Fruit fly (Drosophila melanogaster) whole organism, pupa: ENCODE measurements around the gene Sgsh.

ENCODE experiments used
- CG32121 ChIP-seq: fragments of 200-800 bp; sonication (Bioruptor generic); IDR thresholded peaks from 2 replicates; pipeline ENCODE4 v1.3.6; 2022; ENCODE audit warnings: missing biosample characterization, missing genetic modification characterization
- CG9948 ChIP-seq: fragments of 200-800 bp; sonication (Bioruptor generic); optimal IDR thresholded peaks from 2 replicates; lab custom pipeline; 2018; ENCODE audit warnings: missing biosample characterization, mild to moderate bottlenecking, missing genetic modification characterization, moderate library complexity
- EcR ChIP-seq: fragments of 200-800 bp; sonication (Bioruptor generic); optimal IDR thresholded peaks from 3 replicates; lab custom pipeline; 2019; ENCODE audit warnings: missing biosample characterization, missing genetic modification characterization, mild to moderate bottlenecking, moderate library complexity, missing genetic modification reagents
- Ets98B ChIP-seq: fragments of 200-800 bp; sonication (Bioruptor generic); IDR thresholded peaks from 2 replicates; pipeline ENCODE4 v1.3.6; 2022; ENCODE audit warnings: missing biosample characterization, missing genetic modification characterization
- Pif1B ChIP-seq: fragments of 200-800 bp; sonication (Bioruptor generic); optimal IDR thresholded peaks from 3 replicates; lab custom pipeline; 2016; ENCODE audit warnings: missing biosample characterization, missing genetic modification characterization
- Snoo ChIP-seq: fragments of 200-800 bp; sonication (Bioruptor generic); optimal IDR thresholded peaks from 3 replicates; lab custom pipeline; 2017; ENCODE audit warnings: missing biosample characterization, mild to moderate bottlenecking, missing genetic modification characterization, inconsistent platforms
- fd96Ca ChIP-seq: fragments of 200-800 bp; sonication (Bioruptor generic); IDR thresholded peaks from 3 replicates; pipeline ENCODE4 v1.3.6; 2022; ENCODE audit warnings: missing biosample characterization, missing genetic modification characterization
- rn ChIP-seq: fragments of 200-800 bp; sonication (Bioruptor generic); IDR thresholded peaks from 2 replicates; pipeline ENCODE4 v1.3.6; 2022; ENCODE audit warnings: missing biosample characterization, missing genetic modification characterization

- TF ChIP-seq Ets98B (GFP tag; lab: Robert Waterston, UW) (no peak), fd96Ca (GFP tag; lab: Robert Waterston, UW) (no peak), CG9948 (tag; lab: Kevin White, UChicago) (no peak), EcR (GFP tag; lab: Kevin White, UChicago) (no peak), CG32121 (GFP tag; lab: Robert Waterston, UW) (no peak), rn (GFP tag; lab: Robert Waterston, UW) (no peak), Snoo (tag; lab: Kevin White, UChicago) (no peak), Pif1B (GFP tag; lab: Kevin White, UChicago) (no peak)
Measured at dm6 chr3R:18875228-18875627, 37.5 kb downstream of the Sgsh start, which contains the start of gene CG14298.
